Worm (Caenorhabditis elegans) whole organism, L1 larva: Measurements from ENCODE around the gene pei-2.

ENCODE experiments used
- F16B12.6 ChIP-seq: fragments of 150-350 bp; optimal IDR thresholded peaks from 2 replicates; lab custom pipeline; 2014; ENCODE audit warnings: missing biosample characterization, missing genetic modification characterization
- ceh-63 ChIP-seq: fragments of 200-800 bp; sonication (Bioruptor generic); optimal IDR thresholded peaks from 2 replicates; lab custom pipeline; 2018; ENCODE audit warnings: mild to moderate bottlenecking, missing genetic modification characterization, missing compliant biosample characterization
- ceh-8 ChIP-seq: fragments of 200-800 bp; sonication (Bioruptor generic); optimal IDR thresholded peaks from 2 replicates; lab custom pipeline; 2018; ENCODE audit warnings: mild to moderate bottlenecking, missing genetic modification characterization, moderate library complexity, missing compliant biosample characterization
- efl-1 ChIP-seq, 4 experiments: fragments of 150-350 bp; optimal IDR thresholded peaks in 3 of 4; peaks in 1 of 4; 1 replicate in 1 of 4; 2 replicates in 3 of 4; lab custom pipeline; 2014; ENCODE audit warnings: missing biosample characterization in 2 of 4, missing genetic modification characterization in 2 of 4, missing genetic modification reagents in 2 of 4
- efl-3 ChIP-seq: fragments of 200-800 bp; sonication (Bioruptor generic); optimal IDR thresholded peaks from 2 replicates; lab custom pipeline; 2018; ENCODE audit warnings: mild to moderate bottlenecking, missing genetic modification characterization, missing compliant biosample characterization
- egl-13 ChIP-seq: sonication (generic microtip); optimal IDR thresholded peaks from 2 replicates; lab custom pipeline; 2016; ENCODE audit warnings: missing genotype, missing genetic modification reagents, missing genetic modification characterization, missing compliant biosample characterization
- elt-2 ChIP-seq: sonication (generic microtip); optimal IDR thresholded peaks from 2 replicates; lab custom pipeline; 2016; ENCODE audit warnings: missing genetic modification characterization, mild to moderate bottlenecking, inconsistent platforms, missing compliant biosample characterization, missing genetic modification reagents
- ets-5 ChIP-seq: fragments of 200-800 bp; sonication (Bioruptor generic); IDR thresholded peaks from 2 replicates; pipeline ENCODE4 v1.3.6; 2022; ENCODE audit warnings: missing genetic modification characterization, missing compliant biosample characterization
- fkh-10 ChIP-seq: sonication (generic microtip); optimal IDR thresholded peaks from 2 replicates; lab custom pipeline; 2017; ENCODE audit warnings: missing biosample characterization, missing genetic modification reagents, missing genetic modification characterization
- fkh-4 ChIP-seq: sonication (generic microtip); optimal IDR thresholded peaks from 2 replicates; lab custom pipeline; 2016; ENCODE audit warnings: missing compliant biosample characterization, missing genetic modification characterization, borderline replicate concordance
- fos-1 ChIP-seq: fragments of 150-350 bp; optimal IDR thresholded peaks from 2 replicates; lab custom pipeline; 2014; ENCODE audit warnings: missing biosample characterization, missing genetic modification characterization
- hlh-17 ChIP-seq: fragments of 200-800 bp; sonication (Bioruptor generic); optimal IDR thresholded peaks from 2 replicates; lab custom pipeline; 2018; ENCODE audit warnings: missing genetic modification characterization, mild to moderate bottlenecking, missing compliant biosample characterization, moderate library complexity, borderline replicate concordance
- hlh-4 ChIP-seq: sonication (generic microtip); optimal IDR thresholded peaks from 2 replicates; lab custom pipeline; 2016; ENCODE audit warnings: mild to moderate bottlenecking, missing genetic modification characterization, missing compliant biosample characterization
- lin-13 ChIP-seq: fragments of 150-350 bp; optimal IDR thresholded peaks from 2 replicates; lab custom pipeline; 2014; ENCODE audit warnings: missing biosample characterization, missing genetic modification reagents, missing genetic modification characterization
- lin-39 ChIP-seq: fragments of 150-350 bp; optimal IDR thresholded peaks from 2 replicates; lab custom pipeline; 2014; ENCODE audit warnings: missing biosample characterization, missing genetic modification reagents, missing genetic modification characterization
- mab-9 ChIP-seq: fragments of 200-800 bp; sonication (Bioruptor generic); IDR thresholded peaks from 2 replicates; pipeline ENCODE4 v1.3.6; 2022; ENCODE audit warnings: missing genetic modification reagents, missing genetic modification characterization, missing compliant biosample characterization
- mep-1 ChIP-seq: fragments of 150-350 bp; optimal IDR thresholded peaks from 2 replicates; lab custom pipeline; 2014; ENCODE audit warnings: missing biosample characterization, missing genetic modification characterization
- nhr-28 ChIP-seq: fragments of 150-350 bp; optimal IDR thresholded peaks from 2 replicates; lab custom pipeline; 2014; ENCODE audit warnings: missing biosample characterization, missing genetic modification characterization
- nhr-47 ChIP-seq: sonication (generic microtip); optimal IDR thresholded peaks from 2 replicates; lab custom pipeline; 2016; ENCODE audit warnings: mild to moderate bottlenecking, missing genetic modification characterization, moderate library complexity, missing compliant biosample characterization
- nhr-76 ChIP-seq: sonication (generic microtip); optimal IDR thresholded peaks from 2 replicates; lab custom pipeline; 2017; ENCODE audit warnings: missing biosample characterization, missing genetic modification characterization
- nhr-77 ChIP-seq: fragments of 150-350 bp; optimal IDR thresholded peaks from 2 replicates; lab custom pipeline; 2014; ENCODE audit warnings: missing biosample characterization, missing genetic modification characterization
- nhr-84 ChIP-seq: sonication (generic microtip); optimal IDR thresholded peaks from 2 replicates; lab custom pipeline; 2017; ENCODE audit warnings: missing biosample characterization, missing genetic modification characterization
- pag-3 ChIP-seq: sonication (generic microtip); optimal IDR thresholded peaks from 2 replicates; lab custom pipeline; 2017; ENCODE audit warnings: missing genetic modification characterization, mild to moderate bottlenecking, missing compliant biosample characterization, antibody characterized with exemption, borderline replicate concordance; ENCODE audit not compliant: insufficient read depth
- pax-3 ChIP-seq: fragments of 200-800 bp; sonication (Bioruptor generic); optimal IDR thresholded peaks from 2 replicates; lab custom pipeline; 2018; ENCODE audit warnings: mild to moderate bottlenecking, missing genetic modification characterization, moderate library complexity, missing compliant biosample characterization
- pqm-1 ChIP-seq: sonication (generic microtip); optimal IDR thresholded peaks from 3 replicates; lab custom pipeline; 2017; ENCODE audit warnings: missing biosample characterization, missing genetic modification characterization
- rnt-1 ChIP-seq: sonication (generic microtip); optimal IDR thresholded peaks from 2 replicates; lab custom pipeline; 2016; ENCODE audit warnings: mild to moderate bottlenecking, missing genetic modification characterization, moderate library complexity, missing compliant biosample characterization
- snpc-4 ChIP-seq: fragments of 150-350 bp; optimal IDR thresholded peaks from 2 replicates; lab custom pipeline; 2014; ENCODE audit warnings: missing biosample characterization, missing genetic modification characterization
- unc-30 ChIP-seq: sonication (generic microtip); optimal IDR thresholded peaks from 2 replicates; lab custom pipeline; 2017; ENCODE audit warnings: missing biosample characterization, missing genetic modification characterization
- unc-86 ChIP-seq: sonication (generic microtip); optimal IDR thresholded peaks from 2 replicates; lab custom pipeline; 2016; ENCODE audit warnings: missing genetic modification characterization, missing compliant biosample characterization
- xbp-1 ChIP-seq: sonication (generic microtip); optimal IDR thresholded peaks from 2 replicates; lab custom pipeline; 2016; ENCODE audit warnings: missing genetic modification characterization, missing compliant biosample characterization
- zip-4 ChIP-seq: fragments of 200-800 bp; sonication (Bioruptor generic); optimal IDR thresholded peaks from 2 replicates; lab custom pipeline; 2018; ENCODE audit warnings: mild to moderate bottlenecking, missing genetic modification characterization, moderate library complexity, missing compliant biosample characterization
- ztf-11 ChIP-seq, 2 experiments: sonication (generic microtip); optimal IDR thresholded peaks; 2 replicates each; lab custom pipeline; 2016 to 2017; ENCODE audit warnings: missing genetic modification characterization in 2 of 2, missing biosample characterization in 1 of 2, missing compliant biosample characterization in 1 of 2

pei-2 gene

ce11 chrV:1047251-1047650 is 24.0 kb upstream of the pei-2 start:
- TF ChIP-seq rnt-1 = no peak
- no peak for TF ChIP-seq efl-1 (optimal IDR thresholded peaks at IDR 0.05; lab: Kevin White, UChicago)
- TF ChIP-seq efl-1 (GFP tag; optimal IDR thresholded peaks at IDR 0.05 in 1 of 2; lab: Kevin White, UChicago) = peak in 1 of 2 experiments; percentile 1

- no peak for TF ChIP-seq efl-1 (optimal IDR thresholded peaks at IDR 0.05; lab: Kevin White, UChicago)
- no peak for TF ChIP-seq efl-1 (GFP tag; optimal IDR thresholded peaks at IDR 0.05 in 1 of 2; lab: Kevin White, UChicago)
- TF ChIP-seq F16B12.6 (tag; lab: Kevin White, UChicago) = no peak
- TF ChIP-seq ceh-63 (GFP tag; lab: Kevin White, UChicago) = no peak
- no peak for TF ChIP-seq zip-4 (GFP tag; lab: Kevin White, UChicago)
- no peak for TF ChIP-seq elt-2 (tag; lab: Kevin White, UChicago)
- TF ChIP-seq pqm-1 (tag; lab: Kevin White, UChicago) = no peak
- no peak for TF ChIP-seq nhr-47
- TF ChIP-seq ztf-11 (tag; optimal IDR thresholded peaks at IDR 0.05; lab: Kevin White, UChicago) = no peak
- TF ChIP-seq lin-39 (tag; lab: Kevin White, UChicago) = no peak
- no peak for TF ChIP-seq snpc-4
- TF ChIP-seq nhr-28 = no peak
- TF ChIP-seq ets-5 (GFP tag; lab: Robert Waterston, UW) = no peak
- no peak for TF ChIP-seq mab-9 (GFP tag; lab: Robert Waterston, UW)
- TF ChIP-seq ceh-8 (GFP tag; lab: Kevin White, UChicago) = no peak
- no peak for TF ChIP-seq xbp-1
- TF ChIP-seq fkh-10 = no peak
- TF ChIP-seq nhr-77 = no peak
- no peak for TF ChIP-seq unc-86 (tag; lab: Kevin White, UChicago)
- TF ChIP-seq nhr-76 (tag; lab: Kevin White, UChicago) = no peak
Observed at ce11 chrV:1038074-1038473, 14.8 kb upstream of the pei-2 start.

ce11 chrV:1033304-1033703 is 10.0 kb upstream of the pei-2 start, which contains the start of gene flp-34:
flp-34 (minus strand) TSS chrV:1033404.
- TF ChIP-seq pax-3 (no peak), efl-1 (optimal IDR thresholded peaks at IDR 0.05; lab: Kevin White, UChicago) (no peak), efl-1 (GFP tag; optimal IDR thresholded peaks at IDR 0.05 in 1 of 2; lab: Kevin White, UChicago) (peak in 1 of 2 experiments; percentile 3)

- TF ChIP-seq mep-1 (tag; lab: Kevin White, UChicago) (no peak), fkh-4 (tag; lab: Kevin White, UChicago) (no peak), unc-30 (tag; lab: Kevin White, UChicago) (no peak), lin-13 (GFP tag; lab: Kevin White, UChicago) (no peak), hlh-17 (no peak), elt-2 (tag; lab: Kevin White, UChicago) (no peak), pag-3 (tag; lab: Kevin White, UChicago) (no peak), fkh-10 (no peak), xbp-1 (no peak), nhr-84 (no peak), pqm-1 (tag; lab: Kevin White, UChicago) (no peak), ceh-8 (GFP tag; lab: Kevin White, UChicago) (no peak), fos-1 (tag; lab: Kevin White, UChicago) (no peak), egl-13 (tag; lab: Kevin White, UChicago) (no peak), hlh-4 (tag; lab: Kevin White, UChicago) (no peak), efl-3 (GFP tag; lab: Kevin White, UChicago) (no peak)
Observed at ce11 chrV:1027044-1027443, 3.8 kb upstream of the pei-2 start, which contains the start of gene R09A1.3. R09A1.3 (minus strand) TSS chrV:1027074.

DNA sequence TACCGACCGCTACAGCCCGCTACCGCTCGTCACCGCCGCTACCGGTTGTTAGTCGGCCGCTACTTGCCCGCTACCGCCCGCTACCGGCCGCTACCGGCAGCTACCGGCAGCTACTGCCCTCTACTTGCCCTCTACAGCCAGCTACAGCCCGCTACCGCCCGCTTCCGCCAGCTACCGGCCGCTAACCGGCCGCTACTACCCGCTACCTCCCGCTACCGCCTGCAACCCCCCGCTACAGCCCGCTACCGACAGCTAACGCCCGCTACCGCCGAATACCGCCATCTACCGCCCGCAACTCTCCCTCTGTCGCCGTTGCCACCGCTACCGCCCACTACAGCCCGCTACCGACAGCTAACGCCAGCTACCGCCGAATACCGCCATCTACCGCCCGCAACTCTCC is 1.8 kb downstream of the pei-2 start:
- no peak for TF ChIP-seq nhr-77
- TF ChIP-seq ceh-8 (GFP tag; lab: Kevin White, UChicago) = peak; percentile 42
